Fruit fly (Drosophila melanogaster) whole organism, embryonic: ENCODE data around the gene CG7367.

Source experiments
- BtbVII ChIP-seq: fragments of 200-800 bp; sonication (Bioruptor generic); optimal IDR thresholded peaks from 3 replicates; lab custom pipeline; 2017; ENCODE audit warnings: missing biosample characterization, mild to moderate bottlenecking, missing genetic modification characterization
- CG1024 ChIP-seq: fragments of 200-800 bp; sonication (Bioruptor generic); IDR thresholded peaks from 2 replicates; pipeline ENCODE4 v1.3.6; 2022; ENCODE audit warnings: missing biosample characterization, missing genetic modification characterization
- CG10267 ChIP-seq: fragments of 200-800 bp; sonication (Bioruptor generic); optimal IDR thresholded peaks from 2 replicates; lab custom pipeline; 2018; ENCODE audit warnings: missing biosample characterization, mild to moderate bottlenecking, missing genetic modification characterization, moderate library complexity
- CG14667 ChIP-seq: fragments of 200-800 bp; sonication (Bioruptor generic); IDR thresholded peaks from 2 replicates; pipeline ENCODE4 v1.3.6; 2022; ENCODE audit warnings: missing biosample characterization, missing genetic modification characterization
- CG1602 ChIP-seq: fragments of 200-800 bp; sonication (Bioruptor generic); optimal IDR thresholded peaks from 3 replicates; lab custom pipeline; 2016; ENCODE audit warnings: missing biosample characterization, missing genetic modification characterization
- CG17829 ChIP-seq: fragments of 200-800 bp; optimal IDR thresholded peaks from 2 replicates; lab custom pipeline; 2019; ENCODE audit warnings: missing biosample characterization, mild to moderate bottlenecking, missing genetic modification characterization, moderate library complexity
- CG18764 ChIP-seq: fragments of 200-800 bp; sonication (Bioruptor generic); optimal IDR thresholded peaks from 3 replicates; lab custom pipeline; 2016; ENCODE audit warnings: missing biosample characterization, missing genetic modification characterization
- CG2116 ChIP-seq: fragments of 200-800 bp; sonication (Bioruptor generic); optimal IDR thresholded peaks from 3 replicates; lab custom pipeline; 2018; ENCODE audit warnings: missing biosample characterization, mild to moderate bottlenecking, missing genetic modification characterization
- CG3407 ChIP-seq: fragments of 200-800 bp; sonication (Bioruptor generic); optimal IDR thresholded peaks from 2 replicates; lab custom pipeline; 2018; ENCODE audit warnings: missing biosample characterization, mild to moderate bottlenecking, missing genetic modification characterization
- CG3995 ChIP-seq: fragments of 200-800 bp; sonication (Bioruptor generic); optimal IDR thresholded peaks from 3 replicates; lab custom pipeline; 2016; ENCODE audit warnings: missing biosample characterization, missing genetic modification characterization
- CG4617 ChIP-seq: fragments of 200-800 bp; sonication (Bioruptor generic); optimal IDR thresholded peaks from 3 replicates; lab custom pipeline; 2016; ENCODE audit warnings: missing biosample characterization, missing genetic modification characterization, borderline replicate concordance
- CG6175 ChIP-seq: fragments of 200-800 bp; sonication (Bioruptor generic); IDR thresholded peaks from 3 replicates; pipeline ENCODE4 v1.3.6; 2022; ENCODE audit warnings: missing biosample characterization, missing genetic modification characterization
- CG6272 ChIP-seq: fragments of 200-800 bp; sonication (Bioruptor generic); IDR thresholded peaks from 2 replicates; pipeline ENCODE4 v1.3.6; 2022; ENCODE audit warnings: missing biosample characterization, missing genetic modification characterization
- CG8281 ChIP-seq: fragments of 200-800 bp; sonication (Bioruptor generic); optimal IDR thresholded peaks from 2 replicates; lab custom pipeline; 2018; ENCODE audit warnings: missing biosample characterization, mild to moderate bottlenecking, missing genetic modification characterization, moderate library complexity
- CG9932 ChIP-seq: fragments of 200-800 bp; sonication (Bioruptor generic); IDR thresholded peaks from 2 replicates; pipeline ENCODE4 v1.3.6; 2022; ENCODE audit warnings: missing biosample characterization, missing genetic modification characterization
- D19A ChIP-seq: fragments of 200-800 bp; optimal IDR thresholded peaks from 3 replicates; lab custom pipeline; 2019; ENCODE audit warnings: missing biosample characterization, mild to moderate bottlenecking, missing genetic modification characterization, moderate library complexity
- Doc2 ChIP-seq: fragments of 200-800 bp; sonication (Bioruptor generic); IDR thresholded peaks from 2 replicates; pipeline ENCODE4 v1.3.6; 2022; ENCODE audit warnings: missing biosample characterization, missing genetic modification characterization
- Drgx ChIP-seq: fragments of 200-800 bp; sonication (Bioruptor generic); IDR thresholded peaks from 2 replicates; pipeline ENCODE4 v1.3.6; 2022; ENCODE audit warnings: missing biosample characterization, missing genetic modification characterization
- E2f2 ChIP-seq: fragments of 200-800 bp; sonication (Bioruptor generic); IDR thresholded peaks from 2 replicates; pipeline ENCODE4 v1.3.6; 2022; ENCODE audit warnings: missing biosample characterization, missing genetic modification characterization
- Fer3 ChIP-seq: fragments of 200-800 bp; sonication (Bioruptor generic); optimal IDR thresholded peaks from 2 replicates; lab custom pipeline; 2018; ENCODE audit warnings: missing biosample characterization, mild to moderate bottlenecking, missing genetic modification characterization, moderate library complexity
- HmgZ ChIP-seq: fragments of 200-800 bp; sonication (Bioruptor generic); optimal IDR thresholded peaks from 2 replicates; lab custom pipeline; 2018; ENCODE audit warnings: missing biosample characterization, mild to moderate bottlenecking, missing genetic modification characterization
- Hmr ChIP-seq: fragments of 200-800 bp; sonication (Bioruptor generic); optimal IDR thresholded peaks from 3 replicates; lab custom pipeline; 2017; ENCODE audit warnings: mild to moderate bottlenecking, missing biosample characterization, missing genetic modification reagents, missing genetic modification characterization
- Hr39 ChIP-seq: fragments of >200 bp; optimal IDR thresholded peaks from 2 replicates; lab custom pipeline; 2017
- Lpt ChIP-seq: fragments of >200 bp; optimal IDR thresholded peaks from 2 replicates; lab custom pipeline; 2018; ENCODE audit warnings: missing biosample characterization, missing genetic modification characterization
- Mes4 ChIP-seq: fragments of 200-800 bp; sonication (Bioruptor generic); optimal IDR thresholded peaks from 2 replicates; lab custom pipeline; 2016; ENCODE audit warnings: missing biosample characterization, missing genetic modification characterization
- Myb ChIP-seq: fragments of 200-800 bp; sonication (Bioruptor generic); optimal IDR thresholded peaks from 2 replicates; lab custom pipeline; 2016; ENCODE audit warnings: missing biosample characterization, missing genetic modification characterization
- Opbp ChIP-seq: fragments of 200-800 bp; sonication (Bioruptor generic); IDR thresholded peaks from 3 replicates; pipeline ENCODE4 v1.3.6; 2022; ENCODE audit warnings: missing biosample characterization, missing genetic modification characterization; ENCODE audit not compliant: partially characterized antibody
- Poxn ChIP-seq: fragments of 200-800 bp; sonication (Bioruptor generic); IDR thresholded peaks from 2 replicates; pipeline ENCODE4 v1.3.6; 2022; ENCODE audit warnings: missing biosample characterization, missing genetic modification characterization
- Stat92E ChIP-seq, 3 experiments: fragments of >200 bp in 2 of 3; fragments of 200-800 bp in 1 of 3; sonication (Bioruptor generic) in 1 of 3; optimal IDR thresholded peaks; 2 replicates each; lab custom pipeline; 2017 to 2019; ENCODE audit warnings: missing biosample characterization in 3 of 3, missing genetic modification characterization in 3 of 3, mild to moderate bottlenecking in 1 of 3, moderate library complexity in 1 of 3
- aop ChIP-seq: fragments of 200-800 bp; sonication (Bioruptor generic); IDR thresholded peaks from 2 replicates; pipeline ENCODE4 v1.3.6; 2022; ENCODE audit warnings: missing biosample characterization, missing genetic modification characterization
- ara ChIP-seq: fragments of 200-800 bp; sonication (Bioruptor generic); IDR thresholded peaks from 2 replicates; pipeline ENCODE4 v1.3.6; 2022; ENCODE audit warnings: missing biosample characterization, missing genetic modification characterization
- ash1 ChIP-seq: fragments of 200-800 bp; sonication (Bioruptor generic); optimal IDR thresholded peaks from 2 replicates; lab custom pipeline; 2018; ENCODE audit warnings: missing biosample characterization, mild to moderate bottlenecking, missing genetic modification characterization
- bbx ChIP-seq: fragments of 200-800 bp; sonication (Bioruptor generic); IDR thresholded peaks from 2 replicates; pipeline ENCODE4 v1.3.6; 2022; ENCODE audit warnings: missing biosample characterization, missing genetic modification characterization; ENCODE audit not compliant: partially characterized antibody
- bcd ChIP-seq: fragments of 200-800 bp; sonication (Bioruptor generic); optimal IDR thresholded peaks from 2 replicates; lab custom pipeline; 2017; ENCODE audit warnings: missing biosample characterization, mild to moderate bottlenecking, missing genetic modification characterization
- br ChIP-seq: fragments of >200 bp; optimal IDR thresholded peaks from 2 replicates; lab custom pipeline; 2017
- bsh ChIP-seq, 2 experiments: fragments of 200-800 bp; sonication (Bioruptor generic); optimal IDR thresholded peaks; 2 replicates each; lab custom pipeline; 2017 to 2018; ENCODE audit warnings: mild to moderate bottlenecking in 2 of 2, missing biosample characterization in 2 of 2, missing genetic modification characterization in 2 of 2, moderate library complexity in 1 of 2
- chm ChIP-seq: fragments of 200-800 bp; sonication (Bioruptor generic); IDR thresholded peaks from 2 replicates; pipeline ENCODE4 v1.3.6; 2022; ENCODE audit warnings: missing biosample characterization, missing genetic modification characterization
- ci ChIP-seq: fragments of 200-800 bp; sonication (Bioruptor generic); IDR thresholded peaks from 3 replicates; pipeline ENCODE4 v1.3.6; 2022; ENCODE audit warnings: missing biosample characterization, missing genetic modification characterization
- da ChIP-seq: fragments of 200-800 bp; sonication (Bioruptor generic); optimal IDR thresholded peaks from 2 replicates; lab custom pipeline; 2016; ENCODE audit warnings: missing biosample characterization, missing genetic modification characterization
- dm ChIP-seq: fragments of 200-800 bp; sonication (Bioruptor generic); optimal IDR thresholded peaks from 3 replicates; lab custom pipeline; 2016; ENCODE audit warnings: missing biosample characterization, missing genetic modification characterization
- esg ChIP-seq: fragments of 200-800 bp; sonication (Bioruptor generic); conservative IDR thresholded peaks from 2 replicates; pipeline ENCODE4 v1.3.6; 2022; ENCODE audit warnings: missing biosample characterization, missing genetic modification characterization
- gsb-n ChIP-seq: fragments of 200-800 bp; sonication (Bioruptor generic); optimal IDR thresholded peaks from 3 replicates; lab custom pipeline; 2018; ENCODE audit warnings: missing biosample characterization, mild to moderate bottlenecking, missing genetic modification characterization
- gt ChIP-seq: fragments of 200-800 bp; sonication (Bioruptor generic); IDR thresholded peaks from 2 replicates; pipeline ENCODE4 v1.3.6; 2022; ENCODE audit warnings: missing biosample characterization, missing genetic modification characterization
- jigr1 ChIP-seq: fragments of 200-800 bp; sonication (Bioruptor generic); IDR thresholded peaks from 3 replicates; pipeline ENCODE4 v1.3.6; 2022; ENCODE audit warnings: missing biosample characterization, missing genetic modification characterization
- knrl ChIP-seq: fragments of 200-800 bp; sonication (Bioruptor generic); IDR thresholded peaks from 3 replicates; pipeline ENCODE4 v1.3.6; 2022; ENCODE audit warnings: missing biosample characterization, missing genetic modification characterization; ENCODE audit not compliant: partially characterized antibody
- ro ChIP-seq: fragments of 200-800 bp; sonication (Bioruptor generic); IDR thresholded peaks from 2 replicates; pipeline ENCODE4 v1.3.6; 2022; ENCODE audit warnings: missing biosample characterization, missing genetic modification characterization
- seq ChIP-seq: fragments of 200-800 bp; sonication (Bioruptor generic); IDR thresholded peaks from 2 replicates; pipeline ENCODE4 v1.3.6; 2022; ENCODE audit warnings: missing biosample characterization, missing genetic modification characterization
- tgo ChIP-seq: fragments of 200-800 bp; sonication (Bioruptor generic); IDR thresholded peaks from 3 replicates; pipeline ENCODE4 v1.3.6; 2022; ENCODE audit warnings: missing biosample characterization, missing genetic modification characterization
- trem ChIP-seq: fragments of 200-800 bp; optimal IDR thresholded peaks from 3 replicates; lab custom pipeline; 2019; ENCODE audit warnings: missing biosample characterization, mild to moderate bottlenecking, missing genetic modification characterization, moderate library complexity
- trh ChIP-seq: fragments of 200-800 bp; sonication (Bioruptor generic); optimal IDR thresholded peaks from 2 replicates; lab custom pipeline; 2016; ENCODE audit warnings: missing biosample characterization, missing genetic modification characterization
- zfh1 ChIP-seq: fragments of 200-800 bp; sonication (Bioruptor generic); IDR thresholded peaks from 3 replicates; pipeline ENCODE4 v1.3.6; 2022; ENCODE audit warnings: missing biosample characterization, missing genetic modification characterization

Gene CG7367

DNA sequence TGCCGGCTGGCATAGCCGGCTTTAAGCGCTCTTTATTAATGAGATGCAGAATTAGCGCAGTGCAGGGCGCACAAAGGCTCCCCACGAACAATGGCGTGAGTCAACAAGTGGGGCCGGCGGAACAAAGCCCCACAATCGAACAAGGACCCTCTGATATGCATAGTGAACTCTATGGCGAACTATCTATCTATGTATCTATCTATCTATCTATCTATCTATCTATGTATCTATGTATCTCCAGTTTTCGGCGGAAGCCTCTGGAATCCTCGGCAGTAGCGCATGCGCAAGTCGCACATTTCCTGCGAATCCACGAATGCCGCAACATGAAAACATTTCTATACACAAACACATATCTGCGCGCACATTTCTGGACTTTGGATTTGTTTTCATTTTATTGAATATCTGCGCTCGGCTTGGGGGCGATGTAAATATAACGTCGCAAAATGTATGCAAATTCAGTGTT, 39.0 kb downstream of the CG7367 start (continued):
- TF ChIP-seq jigr1 (GFP tag; lab: Robert Waterston, UW) (no peak), aop (GFP tag; lab: Robert Waterston, UW) (no peak), bsh (GFP tag; optimal IDR thresholded peaks at IDR 0.05; lab: Kevin White, UChicago) (peak in 1 of 2 experiments; percentile 96), Hr39 (no peak), gt (GFP tag; lab: Robert Waterston, UW) (no peak), ash1 (GFP tag; lab: Kevin White, UChicago) (no peak), CG3995 (GFP tag; lab: Kevin White, UChicago) (peak; percentile 9), BtbVII (GFP tag; lab: Kevin White, UChicago) (peak; percentile 3), Doc2 (GFP tag; lab: Robert Waterston, UW) (no peak), trem (tag; lab: Kevin White, UChicago) (no peak), CG18764 (no peak), CG9932 (GFP tag; lab: Robert Waterston, UW) (peak; percentile 77), chm (GFP tag; lab: Robert Waterston, UW) (no peak)

- TF ChIP-seq Mes4 (GFP tag; lab: Kevin White, UChicago), result no peak
- TF ChIP-seq CG10267 (tag; lab: Kevin White, UChicago), result peak; percentile 38
- TF ChIP-seq HmgZ (tag; lab: Kevin White, UChicago), result peak; percentile 52
- TF ChIP-seq seq (GFP tag; lab: Robert Waterston, UW), result no peak
- TF ChIP-seq CG4617, result peak; percentile 3
- TF ChIP-seq Stat92E (GFP tag; optimal IDR thresholded peaks at IDR 0.05; lab: Kevin White, UChicago), result no peak
- TF ChIP-seq Drgx (GFP tag; lab: Robert Waterston, UW), result peak; percentile 47
- peak; percentile 56; the same call in 1 of the 3 replicates for TF ChIP-seq ci (GFP tag; lab: Robert Waterston, UW)
- peak; percentile 94 for TF ChIP-seq E2f2 (GFP tag; lab: Robert Waterston, UW)
- no peak for TF ChIP-seq br
- TF ChIP-seq Poxn (GFP tag; lab: Robert Waterston, UW), result no peak
- no peak for TF ChIP-seq D19A (tag; lab: Kevin White, UChicago)
- TF ChIP-seq tgo (GFP tag; lab: Robert Waterston, UW), result no peak
- TF ChIP-seq bcd, result peak; percentile 36
- no peak for TF ChIP-seq ara (GFP tag; lab: Robert Waterston, UW)
- TF ChIP-seq Myb (GFP tag; lab: Kevin White, UChicago), result peak; percentile 98
- no peak for TF ChIP-seq CG1602 (GFP tag; lab: Kevin White, UChicago)
- TF ChIP-seq CG2116 (GFP tag; lab: Kevin White, UChicago), result peak; percentile 47
- TF ChIP-seq CG17829 (tag; lab: Kevin White, UChicago), result peak; percentile 20
- peak; percentile 47; the same call in 1 of the 3 replicates for TF ChIP-seq knrl (GFP tag; lab: Robert Waterston, UW)
- TF ChIP-seq CG14667 (GFP tag; lab: Robert Waterston, UW), result no peak
- no peak for TF ChIP-seq BtbVII (GFP tag; lab: Kevin White, UChicago)
- no peak for TF ChIP-seq trh
- peak; percentile 56 for TF ChIP-seq Hmr (GFP tag; lab: Kevin White, UChicago)
- TF ChIP-seq CG1024 (GFP tag; lab: Robert Waterston, UW), result 0 out of 2 replicates have a peak, but pooled peaks have one; percentile 9
- no peak for TF ChIP-seq gsb-n
- TF ChIP-seq Opbp (GFP tag; lab: Robert Waterston, UW), result peak; percentile 80
- no peak for TF ChIP-seq CG6272 (GFP tag; lab: Robert Waterston, UW)
- TF ChIP-seq zfh1, result peak; percentile 15; the same call in 1 of the 3 replicates
- no peak for TF ChIP-seq CG8281
- no peak for TF ChIP-seq CG3407 (GFP tag; lab: Kevin White, UChicago)
- TF ChIP-seq Lpt (GFP tag; lab: Kevin White, UChicago), result no peak
- TF ChIP-seq da (GFP tag; lab: Kevin White, UChicago), result no peak
- no peak for TF ChIP-seq esg
- no peak for TF ChIP-seq Fer3
- TF ChIP-seq ro (GFP tag; lab: Robert Waterston, UW), result no peak
- peak; percentile 18 for TF ChIP-seq dm (GFP tag; lab: Kevin White, UChicago)
- TF ChIP-seq CG6175 (GFP tag; lab: Robert Waterston, UW), result no peak
- peak; percentile 60 for TF ChIP-seq bbx (GFP tag; lab: Robert Waterston, UW)
Measured at dm6 chr2L:7998655-7999054, 40.9 kb downstream of the CG7367 start, which contains the start of gene Sirup. TSS of gene Sirup (plus strand) at chr2L:7998869.
